Fruit fly (Drosophila melanogaster) whole organism, wandering third instar larva: Measurements from ENCODE around the gene Lint-O.

Source experiments
- Abd-B ChIP-seq: fragments of >200 bp; optimal IDR thresholded peaks from 2 replicates; lab custom pipeline; 2017; ENCODE audit warnings: missing biosample characterization, missing genetic modification characterization
- GATAd ChIP-seq: sonication (Bioruptor generic); optimal IDR thresholded peaks from 2 replicates; lab custom pipeline; 2016; ENCODE audit warnings: missing biosample characterization, missing genetic modification characterization
- Hnf4 ChIP-seq: fragments of 200-800 bp; sonication (Bioruptor generic); optimal IDR thresholded peaks from 2 replicates; lab custom pipeline; 2016; ENCODE audit warnings: missing biosample characterization, mild to moderate bottlenecking, missing genetic modification characterization
- Mio ChIP-seq: sonication (Bioruptor generic); optimal IDR thresholded peaks from 2 replicates; lab custom pipeline; 2016; ENCODE audit warnings: missing biosample characterization, missing genetic modification characterization
- N ChIP-seq: fragments of >200 bp; optimal IDR thresholded peaks from 2 replicates; lab custom pipeline; 2018; ENCODE audit warnings: missing biosample characterization, missing external identifiers, missing genetic modification characterization
- OdsH ChIP-seq: fragments of 200-800 bp; sonication (Bioruptor generic); optimal IDR thresholded peaks from 2 replicates; lab custom pipeline; 2016; ENCODE audit warnings: missing biosample characterization, mild to moderate bottlenecking, missing genetic modification characterization
- Vsx2 ChIP-seq: fragments of 200-300, 225-300 bp; sonication (Bioruptor generic); optimal IDR thresholded peaks from 2 replicates; lab custom pipeline; 2018; ENCODE audit warnings: missing biosample characterization, missing genetic modification characterization; ENCODE audit not compliant: partially characterized antibody
- dl ChIP-seq, 2 experiments: fragments of 175-275, 200-275 bp in 1 of 2; fragments of 200-275 bp in 1 of 2; sonication (Bioruptor generic); optimal IDR thresholded peaks; lab custom pipeline; 2018; ENCODE audit warnings: mild to moderate bottlenecking in 2 of 2, missing biosample characterization in 2 of 2, missing genetic modification characterization in 2 of 2, moderate library complexity in 2 of 2; ENCODE audit not compliant: partially characterized antibody in 2 of 2, insufficient read depth in 1 of 2
- dmrt93B ChIP-seq: fragments of 200-800 bp; sonication (Bioruptor generic); optimal IDR thresholded peaks from 2 replicates; lab custom pipeline; 2018; ENCODE audit warnings: missing biosample characterization, mild to moderate bottlenecking, missing genetic modification characterization
- foxo ChIP-seq, 2 experiments: fragments of 200-800 bp; sonication (Bioruptor generic); optimal IDR thresholded peaks; 2 replicates in 1 of 2; 3 replicates in 1 of 2; lab custom pipeline; 2016 to 2017; ENCODE audit warnings: missing biosample characterization in 2 of 2, missing genetic modification characterization in 2 of 2
- fru ChIP-seq: fragments of 200-800 bp; sonication (Bioruptor generic); optimal IDR thresholded peaks from 3 replicates; lab custom pipeline; 2016; ENCODE audit warnings: missing biosample characterization, mild to moderate bottlenecking, missing genetic modification characterization
- pan ChIP-seq: fragments of >200 bp; optimal IDR thresholded peaks from 2 replicates; lab custom pipeline; 2017
- sv ChIP-seq: fragments of 200-800 bp; sonication (Bioruptor generic); optimal IDR thresholded peaks from 3 replicates; lab custom pipeline; 2016; ENCODE audit warnings: missing biosample characterization, missing genetic modification characterization
- usp ChIP-seq: fragments of >200 bp; optimal IDR thresholded peaks from 2 replicates; lab custom pipeline; 2017; ENCODE audit warnings: missing biosample characterization, missing genetic modification characterization

DNA sequence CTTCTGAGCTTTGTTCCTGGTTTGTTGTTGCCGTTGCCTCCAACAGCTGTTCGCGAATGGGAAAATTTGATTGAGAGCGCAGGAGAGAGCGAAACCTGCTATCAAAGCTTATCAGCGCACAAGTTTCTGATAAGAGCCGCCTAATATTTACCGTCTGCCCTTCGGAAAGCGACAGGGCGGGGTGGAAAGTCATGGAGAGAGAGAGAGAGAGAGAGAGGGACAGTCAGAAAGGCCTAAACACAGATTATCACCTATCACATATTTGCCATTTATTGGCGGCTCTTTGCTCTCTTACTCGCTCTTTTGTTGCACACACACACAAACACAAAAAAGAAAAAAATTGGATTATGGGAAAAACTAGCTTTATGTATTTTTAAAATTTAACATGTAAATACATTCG, 45.1 kb downstream of the Lint-O start:
- TF ChIP-seq Hnf4 (GFP tag; lab: Kevin White, UChicago) (no peak), usp (GFP tag; lab: Kevin White, UChicago) (no peak), foxo (GFP tag; optimal IDR thresholded peaks at IDR 0.05; lab: Kevin White, UChicago) (no peak), fru (GFP tag; lab: Kevin White, UChicago) (no peak), dl (GFP tag; optimal IDR thresholded peaks at IDR 0.05; lab: Kevin White, UChicago; ENCODE audit: insufficient read depth in 1 of 2, partially characterized antibody in 2 of 2) (no peak), Vsx2 (GFP tag; lab: Kevin White, UChicago) (no peak), GATAd (GFP tag; lab: Kevin White, UChicago) (no peak), Mio (GFP tag; lab: Kevin White, UChicago) (no peak), Abd-B (GFP tag; lab: Kevin White, UChicago) (no peak), N (no peak), pan (lab: Kevin White, UChicago) (no peak), OdsH (GFP tag; lab: Kevin White, UChicago) (no peak), sv (no peak), dmrt93B (GFP tag; lab: Kevin White, UChicago) (no peak)
